Fruit fly (Drosophila melanogaster) whole organism, prepupa: ENCODE results near the gene grsm.

Experiments used
- CG16779 ChIP-seq: fragments of 200-800 bp; sonication (Bioruptor generic); optimal IDR thresholded peaks from 3 replicates; lab custom pipeline; 2017; ENCODE audit warnings: missing biosample characterization, mild to moderate bottlenecking, missing genetic modification characterization
- CG32006 ChIP-seq: fragments of 200-800 bp; sonication (Bioruptor generic); optimal IDR thresholded peaks from 3 replicates; lab custom pipeline; 2017; ENCODE audit warnings: missing biosample characterization, mild to moderate bottlenecking, missing genetic modification characterization
- CG6854 ChIP-seq: fragments of 200-800 bp; sonication (Bioruptor generic); optimal IDR thresholded peaks from 2 replicates; lab custom pipeline; 2017; ENCODE audit warnings: missing biosample characterization, mild to moderate bottlenecking, missing genetic modification characterization
- Gug ChIP-seq: fragments of 200-800 bp; sonication (Bioruptor generic); IDR thresholded peaks from 2 replicates; pipeline ENCODE4 v1.3.6; 2022; ENCODE audit warnings: missing biosample characterization, missing genetic modification characterization
- eg ChIP-seq: fragments of 200-800 bp; sonication (Bioruptor generic); IDR thresholded peaks from 3 replicates; pipeline ENCODE4 v1.3.6; 2022; ENCODE audit warnings: missing biosample characterization, missing genetic modification characterization
- ss ChIP-seq, 2 experiments: fragments of 200-800 bp; sonication (Bioruptor generic); optimal IDR thresholded peaks; 2 replicates in 1 of 2; 3 replicates in 1 of 2; lab custom pipeline; 2017 to 2018; ENCODE audit warnings: mild to moderate bottlenecking in 2 of 2, missing biosample characterization in 2 of 2, missing genetic modification characterization in 2 of 2, moderate library complexity in 1 of 2

DNA sequence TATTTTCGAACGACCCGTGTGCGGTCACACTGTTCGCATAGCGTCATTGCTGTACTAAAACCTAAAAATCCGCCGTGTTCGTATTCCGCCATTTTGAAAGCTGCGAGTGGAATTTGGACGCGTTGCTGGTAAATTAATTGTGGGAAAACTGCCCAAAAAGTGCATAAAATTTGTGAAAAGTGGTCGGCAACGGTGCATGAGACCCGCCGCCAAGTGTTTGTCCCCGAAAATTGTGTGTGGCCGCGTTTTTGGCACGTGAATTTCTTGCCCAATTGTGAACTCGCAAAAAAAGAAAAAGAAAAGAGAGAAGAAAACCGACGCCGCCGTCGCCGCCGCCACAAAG lies 44.1 kb upstream of the grsm start, which contains the start of gene CtBP:
- TF ChIP-seq CG16779 (peak; percentile 15), CG6854 (GFP tag; lab: Kevin White, UChicago) (peak; percentile 40), Gug (GFP tag; lab: Robert Waterston, UW) (no peak), eg (no peak), CG32006 (GFP tag; lab: Kevin White, UChicago) (no peak), ss (GFP tag; optimal IDR thresholded peaks at IDR 0.05; lab: Kevin White, UChicago) (peak in 1 of 2 experiments; percentile 31)
